Fruit fly (Drosophila melanogaster): ENCODE results near the gene msl-1.

- no peak for TF ChIP-seq EcR (GFP tag; optimal IDR thresholded peaks at IDR 0.05)
- TF ChIP-seq CG8478 (optimal IDR thresholded peaks at IDR 0.05): no peak
- no peak for TF ChIP-seq psq (optimal IDR thresholded peaks at IDR 0.05)
Observed at dm6 chr2L:18671146-18671545, 17.5 kb downstream of the msl-1 start, which contains the start of gene CG43338.
